Fruit fly (Drosophila melanogaster) Kc167 (cell line): ENCODE data around the gene CG32281.
A peak's percentile ranks its signal among the peaks of the same experiment; 100 is the strongest.

Experiments used
- Myc ChIP-seq: fragments of >200 bp; optimal IDR thresholded peaks from 2 replicates; lab custom pipeline; 2017; ENCODE audit warnings: missing external identifiers
- Sin3A ChIP-seq: fragments of >200 bp; optimal IDR thresholded peaks from 2 replicates; lab custom pipeline; 2018; ENCODE audit warnings: missing external identifiers
- h ChIP-seq: fragments of >200 bp; optimal IDR thresholded peaks from 3 replicates; lab custom pipeline; 2018; ENCODE audit warnings: missing external identifiers
- insv ChIP-seq: fragments of >200 bp; optimal IDR thresholded peaks from 3 replicates; lab custom pipeline; 2018; ENCODE audit warnings: missing external identifiers
- psq ChIP-seq: fragments of >200 bp; optimal IDR thresholded peaks from 2 replicates; lab custom pipeline; 2017; ENCODE audit warnings: missing external identifiers
- ttk ChIP-seq: sonication (Bioruptor generic); optimal IDR thresholded peaks from 2 replicates; lab custom pipeline; 2017; ENCODE audit warnings: missing external identifiers

CG32281 gene

dm6 chr3L:3166200-3166695, 2.9 kb upstream of the CG32281 start, which contains the start of gene Asciz:
Asciz (minus strand) TSS chr3L:3166250.
- no peak for TF ChIP-seq psq
- no peak for TF ChIP-seq h (lab: Kevin White, UChicago)
- TF ChIP-seq insv (lab: Kevin White, UChicago), result no peak
- no peak for TF ChIP-seq Myc (lab: Kevin White, UChicago)
- no peak for TF ChIP-seq Sin3A (lab: Kevin White, UChicago)
- no peak for TF ChIP-seq ttk (lab: Kevin White, UChicago)

dm6 chr3L:3172445-3172844, 3.3 kb downstream of the CG32281 start, which contains the start of gene CG14963:
CG14963 (minus strand) TSS chr3L:3172545.
- TF ChIP-seq Myc (lab: Kevin White, UChicago) (no peak), ttk (lab: Kevin White, UChicago) (no peak), insv (lab: Kevin White, UChicago) (no peak), psq (no peak), Sin3A (lab: Kevin White, UChicago) (no peak), h (lab: Kevin White, UChicago) (no peak)

dm6 chr3L:3177872-3178271, 8.7 kb downstream of the CG32281 start:
- TF ChIP-seq psq (no peak), Myc (lab: Kevin White, UChicago) (no peak), ttk (lab: Kevin White, UChicago) (no peak), insv (lab: Kevin White, UChicago) (no peak), h (lab: Kevin White, UChicago) (no peak), Sin3A (lab: Kevin White, UChicago) (no peak)

dm6 chr3L:3178530-3179096, 9.4 kb downstream of the CG32281 start, which contains the start of the genes MnM and Girdin:
MnM (minus strand) TSS chr3L:3178580.
Girdin (plus strand) TSS chr3L:3178930.
- no peak for TF ChIP-seq Sin3A (lab: Kevin White, UChicago)
- no peak for TF ChIP-seq psq
- no peak for TF ChIP-seq ttk (lab: Kevin White, UChicago)
- TF ChIP-seq insv (lab: Kevin White, UChicago), result no peak
- no peak for TF ChIP-seq h (lab: Kevin White, UChicago)
- no peak for TF ChIP-seq Myc (lab: Kevin White, UChicago)

- no peak for TF ChIP-seq ttk (lab: Kevin White, UChicago)
- no peak for TF ChIP-seq Myc (lab: Kevin White, UChicago)
Observed at dm6 chr3L:3179474-3179873, 10.3 kb downstream of the CG32281 start.

dm6 chr3L:3184104-3184503, 14.9 kb downstream of the CG32281 start, which contains the start of gene CG42494:
CG42494 (plus strand) TSS chr3L:3184404.
- no peak for TF ChIP-seq ttk (lab: Kevin White, UChicago)
- no peak for TF ChIP-seq Myc (lab: Kevin White, UChicago)
- TF ChIP-seq h (lab: Kevin White, UChicago), result no peak
- TF ChIP-seq insv (lab: Kevin White, UChicago), result no peak
- no peak for TF ChIP-seq psq
- no peak for TF ChIP-seq Sin3A (lab: Kevin White, UChicago)

- no peak for TF ChIP-seq ttk (lab: Kevin White, UChicago)
- no peak for TF ChIP-seq Myc (lab: Kevin White, UChicago)
- TF ChIP-seq psq, result no peak
- no peak for TF ChIP-seq h (lab: Kevin White, UChicago)
- no peak for TF ChIP-seq Sin3A (lab: Kevin White, UChicago)
- TF ChIP-seq insv (lab: Kevin White, UChicago), result no peak
Observed at dm6 chr3L:3186364-3186763, 17.2 kb downstream of the CG32281 start, which contains the start of gene CG32284. CG32284 (plus strand) TSS chr3L:3186664.

- no peak for TF ChIP-seq h (lab: Kevin White, UChicago)
- no peak for TF ChIP-seq Sin3A (lab: Kevin White, UChicago)
- no peak for TF ChIP-seq Myc (lab: Kevin White, UChicago)
- TF ChIP-seq psq, result no peak
- TF ChIP-seq insv (lab: Kevin White, UChicago), result no peak
- TF ChIP-seq ttk (lab: Kevin White, UChicago), result no peak
Observed at dm6 chr3L:3187263-3187662, 18.1 kb downstream of the CG32281 start, which contains the start of gene CG14957. CG14957 (plus strand) TSS chr3L:3187563.

- TF ChIP-seq insv (lab: Kevin White, UChicago) (no peak), h (lab: Kevin White, UChicago) (no peak), Sin3A (lab: Kevin White, UChicago) (no peak), psq (no peak)
Observed at dm6 chr3L:3189647-3190046, 20.5 kb downstream of the CG32281 start, which contains the start of the genes CG42525 and CG14958. CG42525 (minus strand) TSS chr3L:3189747. CG14958 (plus strand) TSS chr3L:3189978.

dm6 chr3L:3192333-3192894, 23.2 kb downstream of the CG32281 start, which contains the start of gene CG14965:
CG14965 (minus strand) TSS chr3L:3192491.
- no peak for TF ChIP-seq Sin3A (lab: Kevin White, UChicago)
- TF ChIP-seq insv (lab: Kevin White, UChicago), result no peak
- no peak for TF ChIP-seq Myc (lab: Kevin White, UChicago)
- TF ChIP-seq ttk (lab: Kevin White, UChicago), result no peak
- no peak for TF ChIP-seq psq
- no peak for TF ChIP-seq h (lab: Kevin White, UChicago)

dm6 chr3L:3192912-3193311, 23.7 kb downstream of the CG32281 start, which contains the start of gene Hsp83:
Hsp83 (plus strand) TSS chr3L:3192969.
- TF ChIP-seq ttk (lab: Kevin White, UChicago), result no peak
- TF ChIP-seq insv (lab: Kevin White, UChicago), result peak; percentile 70

- TF ChIP-seq h (lab: Kevin White, UChicago) (no peak), insv (lab: Kevin White, UChicago) (no peak), psq (no peak), ttk (lab: Kevin White, UChicago) (no peak), Sin3A (lab: Kevin White, UChicago) (no peak)
Observed at dm6 chr3L:3194059-3194458, 24.9 kb downstream of the CG32281 start.
